Worm (Caenorhabditis elegans): Measurements from ENCODE around the gene K02G10.5.

DNA sequence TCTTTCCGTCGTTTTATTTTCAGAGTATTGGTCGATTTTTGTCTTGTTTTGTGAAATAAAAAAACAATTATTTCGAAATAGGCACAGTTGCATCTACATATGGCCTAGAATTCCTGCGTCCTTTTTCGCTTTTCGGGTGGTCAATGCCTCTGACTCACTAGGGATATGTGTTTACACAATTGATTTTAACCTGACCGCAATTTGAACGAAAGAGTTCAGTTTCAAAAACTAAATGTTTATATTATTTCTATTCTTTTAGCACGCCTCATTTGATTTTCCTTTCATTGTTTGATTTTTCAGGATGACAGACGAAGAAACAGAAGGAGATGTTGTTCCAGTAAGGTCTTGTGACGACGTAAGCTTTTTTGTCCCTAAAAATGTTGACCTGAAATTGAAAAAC lies 23.2 kb downstream of the K02G10.5 start, which contains the start of gene mfsd-12:
- TF ChIP-seq egl-27 (tag; optimal IDR thresholded peaks at IDR 0.05) (no peak), nhr-25 (tag; optimal IDR thresholded peaks at IDR 0.05) (no peak), nhr-12 (tag; optimal IDR thresholded peaks at IDR 0.05) (no peak), unc-62 (GFP tag; optimal IDR thresholded peaks at IDR 0.05) (no peak), egl-5 (tag; optimal IDR thresholded peaks at IDR 0.05) (no peak)

Measured in whole organism, L3 larva.